Fruit fly (Drosophila melanogaster): ENCODE measurements around the gene CG42660.

DNA sequence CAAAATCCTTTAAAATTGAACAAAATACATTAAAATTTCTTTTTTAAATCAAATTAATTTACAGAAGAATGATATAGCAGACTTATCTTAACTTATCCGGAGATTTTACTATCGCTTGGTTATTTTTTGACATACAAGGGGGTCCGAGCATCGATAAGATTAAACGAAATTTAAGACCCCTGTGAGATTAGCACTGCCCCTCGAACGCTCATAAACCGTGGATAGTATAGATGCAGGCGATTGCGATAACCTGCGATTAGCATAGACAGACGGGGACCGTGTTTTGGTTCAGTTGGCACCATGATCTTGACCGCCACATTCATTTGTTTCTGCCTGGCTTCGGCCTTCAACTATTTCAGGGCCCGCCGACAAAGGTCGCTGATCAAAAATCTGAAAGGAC lies 26.3 kb downstream of the CG42660 start, which contains the start of gene Cyp316a1:
- no peak for TF ChIP-seq CG8478 (optimal IDR thresholded peaks at IDR 0.05)
- no peak for TF ChIP-seq psq (optimal IDR thresholded peaks at IDR 0.05)
- TF ChIP-seq usp (GFP tag; optimal IDR thresholded peaks at IDR 0.05): no peak
